Worm (Caenorhabditis elegans): Measurements from ENCODE around the gene pigg-1.

Gene pigg-1

DNA sequence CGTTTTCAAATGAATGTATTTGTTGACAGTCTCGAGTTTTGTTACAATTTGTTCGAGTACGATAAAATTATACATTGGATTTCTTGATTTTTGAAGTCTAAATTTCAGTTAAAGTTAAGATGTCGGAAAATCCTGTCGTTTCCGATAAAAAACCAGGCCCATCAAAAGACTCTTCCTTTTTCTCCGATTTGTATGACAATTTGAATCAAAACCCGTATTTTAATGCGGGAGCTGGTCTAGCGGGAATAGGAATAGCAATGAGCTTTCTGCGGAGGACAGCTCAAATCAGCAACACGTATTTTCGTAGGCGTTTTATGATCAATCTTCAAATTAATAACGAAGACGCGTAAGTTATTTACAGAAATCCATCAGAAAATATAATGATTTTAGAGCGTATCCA is 29.1 kb downstream of the pigg-1 start, which contains the start of gene bcs-1:
Gene bcs-1 (plus strand): TSS at position 109 of the 400 bp plus-strand sequence.
- TF ChIP-seq tbx-8 (GFP tag; optimal IDR thresholded peaks at IDR 0.05): no peak
- no peak for TF ChIP-seq unc-62 (GFP tag; optimal IDR thresholded peaks at IDR 0.05)
- TF ChIP-seq snpc-4 (tag; optimal IDR thresholded peaks at IDR 0.05): no peak
- no peak for TF ChIP-seq ceh-43 (GFP tag; optimal IDR thresholded peaks at IDR 0.05)

ce11 chrII:8569038-8569977 is 30.8 kb downstream of the pigg-1 start, which contains the start of the genes col-38 and rpl-5:
TSS of gene col-38 (minus strand) at chrII:8569088.
TSS of gene rpl-5 (plus strand) at chrII:8569927.
- TF ChIP-seq unc-120 (tag; optimal IDR thresholded peaks at IDR 0.05; ENCODE audit: poor library complexity, severe bottlenecking): peak; percentile 13
- TF ChIP-seq pha-4 (tag; optimal IDR thresholded peaks at IDR 0.05): peak; percentile 90
- peak; percentile 82 for TF ChIP-seq ceh-39 (tag; optimal IDR thresholded peaks at IDR 0.05)
- peak; percentile 87 for TF ChIP-seq lin-13 (tag; optimal IDR thresholded peaks at IDR 0.05)
- peak; percentile 79 for TF ChIP-seq ces-1 (GFP tag; optimal IDR thresholded peaks at IDR 0.05)
- peak; percentile 39 for TF ChIP-seq cnd-1 (tag; optimal IDR thresholded peaks at IDR 0.05)
- no peak for TF ChIP-seq bed-3 (GFP tag; optimal IDR thresholded peaks at IDR 0.05)
- TF ChIP-seq sptf-1 (tag; optimal IDR thresholded peaks at IDR 0.05): peak; percentile 81
- TF ChIP-seq unc-62 (GFP tag; optimal IDR thresholded peaks at IDR 0.05): peak; percentile 32
- peak; percentile 40 for TF ChIP-seq hlh-1 (tag; optimal IDR thresholded peaks at IDR 0.05)
- TF ChIP-seq nhr-2 (tag; optimal IDR thresholded peaks at IDR 0.05): peak; percentile 54
- TF ChIP-seq nhr-237 (tag; optimal IDR thresholded peaks at IDR 0.05): peak; percentile 91
- no peak for TF ChIP-seq sem-2 (GFP tag; optimal IDR thresholded peaks at IDR 0.05)
- no peak for TF ChIP-seq zip-8 (tag; optimal IDR thresholded peaks at IDR 0.05)
- no peak for TF ChIP-seq tbx-8 (GFP tag; optimal IDR thresholded peaks at IDR 0.05)
- TF ChIP-seq lsy-2 (tag; optimal IDR thresholded peaks at IDR 0.05): peak; percentile 96
- TF ChIP-seq snpc-4 (tag; optimal IDR thresholded peaks at IDR 0.05): no peak
- peak; percentile 93 for TF ChIP-seq mep-1 (tag; optimal IDR thresholded peaks at IDR 0.05)
- TF ChIP-seq mls-2 (tag; optimal IDR thresholded peaks at IDR 0.05): peak; percentile 54

- no peak for TF ChIP-seq flh-1 (GFP tag; optimal IDR thresholded peaks at IDR 0.05)
Measured at ce11 chrII:8568234-8568969, 31.7 kb downstream of the pigg-1 start.

DNA sequence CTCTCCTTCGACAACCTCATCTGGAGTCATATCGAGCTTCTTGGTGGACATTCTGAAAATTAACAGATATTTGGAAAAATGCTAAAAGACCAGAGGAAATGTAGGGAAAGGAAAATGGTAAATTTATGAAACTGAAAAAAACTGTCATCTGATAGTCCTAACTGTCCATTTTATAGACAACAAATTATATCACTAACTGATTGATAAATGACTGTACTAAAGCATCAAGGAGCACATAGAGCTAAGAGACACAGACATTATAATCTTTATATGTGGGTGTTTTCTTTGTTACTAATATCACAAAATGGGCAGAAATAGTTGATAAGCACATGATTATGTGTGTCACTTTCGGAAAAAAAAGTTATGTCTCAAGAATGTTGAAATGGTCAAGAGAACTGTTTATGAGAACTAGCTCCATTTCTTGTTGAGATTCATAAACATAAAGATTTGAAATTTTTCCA is 33.2 kb downstream of the pigg-1 start, which contains the start of gene F54C9.3:
Gene F54C9.3 (minus strand): TSS at position 51 of the 461 bp plus-strand sequence.
- TF ChIP-seq snpc-4 (tag; optimal IDR thresholded peaks at IDR 0.05) (no peak), zip-8 (tag; optimal IDR thresholded peaks at IDR 0.05) (no peak), mls-2 (tag; optimal IDR thresholded peaks at IDR 0.05) (no peak), sem-2 (GFP tag; optimal IDR thresholded peaks at IDR 0.05) (no peak), flh-1 (GFP tag; optimal IDR thresholded peaks at IDR 0.05) (no peak), blmp-1 (tag; optimal IDR thresholded peaks at IDR 0.05) (no peak), ztf-11 (tag; optimal IDR thresholded peaks at IDR 0.05) (no peak), lsy-2 (tag; optimal IDR thresholded peaks at IDR 0.05) (no peak)

ce11 chrII:8566039-8566438 is 34.0 kb downstream of the pigg-1 start, which contains the start of gene stc-1:
TSS of gene stc-1 (minus strand) at chrII:8566139.
- TF ChIP-seq tbx-8 (GFP tag; optimal IDR thresholded peaks at IDR 0.05) (no peak), lsy-2 (tag; optimal IDR thresholded peaks at IDR 0.05) (peak; percentile 65), ham-2 (GFP tag; optimal IDR thresholded peaks at IDR 0.05) (no peak), lin-32 (GFP tag; optimal IDR thresholded peaks at IDR 0.05) (no peak), nhr-76 (tag; optimal IDR thresholded peaks at IDR 0.05) (no peak), nhr-2 (tag; optimal IDR thresholded peaks at IDR 0.05) (no peak), ceh-39 (tag; optimal IDR thresholded peaks at IDR 0.05) (no peak), flh-1 (GFP tag; optimal IDR thresholded peaks at IDR 0.05) (no peak), sptf-1 (tag; optimal IDR thresholded peaks at IDR 0.05) (no peak), nhr-237 (tag; optimal IDR thresholded peaks at IDR 0.05) (no peak), zip-8 (tag; optimal IDR thresholded peaks at IDR 0.05) (no peak), drap-1 (GFP tag; optimal IDR thresholded peaks at IDR 0.05) (no peak), M03D4.4 (tag; optimal IDR thresholded peaks at IDR 0.05) (no peak), unc-62 (GFP tag; optimal IDR thresholded peaks at IDR 0.05) (no peak), mep-1 (tag; optimal IDR thresholded peaks at IDR 0.05) (peak; percentile 10), sem-2 (GFP tag; optimal IDR thresholded peaks at IDR 0.05) (no peak), ztf-11 (tag; optimal IDR thresholded peaks at IDR 0.05) (no peak), nhr-12 (tag; optimal IDR thresholded peaks at IDR 0.05) (no peak), elt-1 (tag; optimal IDR thresholded peaks at IDR 0.05; ENCODE audit: borderline replicate concordance, insufficient read depth) (no peak), mab-5 (tag; optimal IDR thresholded peaks at IDR 0.05) (no peak), ceh-83 (GFP tag; optimal IDR thresholded peaks at IDR 0.05) (no peak), bed-3 (GFP tag; optimal IDR thresholded peaks at IDR 0.05) (no peak), blmp-1 (tag; optimal IDR thresholded peaks at IDR 0.05) (no peak), snpc-4 (tag; optimal IDR thresholded peaks at IDR 0.05) (no peak), lin-13 (tag; optimal IDR thresholded peaks at IDR 0.05) (no peak), ces-1 (GFP tag; optimal IDR thresholded peaks at IDR 0.05) (peak; percentile 10), cnd-1 (tag; optimal IDR thresholded peaks at IDR 0.05) (no peak), unc-120 (tag; optimal IDR thresholded peaks at IDR 0.05; ENCODE audit: poor library complexity, severe bottlenecking) (peak; percentile 28)

Data from whole organism, mixed stage, embryonic.